Fruit fly (Drosophila melanogaster): ENCODE measurements around the gene CG4829.

The CG4829 gene

dm6 chrX:16811213-16811749 is at the start of gene CG4829 (continued):
- TF ChIP-seq Dip2 (GFP tag; IDR thresholded peaks at IDR 0.05) = peak; percentile 45; the same call in 1 of the 2 replicates
- TF ChIP-seq CG9797 (GFP tag; optimal IDR thresholded peaks at IDR 0.05) = no peak
- TF ChIP-seq fru (optimal IDR thresholded peaks at IDR 0.05) = no peak
- peak; percentile 81 for TF ChIP-seq CG7786 (GFP tag; optimal IDR thresholded peaks at IDR 0.05)
- peak; percentile 80 for TF ChIP-seq en (GFP tag; optimal IDR thresholded peaks at IDR 0.05)
- peak; percentile 48; the same call in 1 of the 2 replicates for TF ChIP-seq dimm (GFP tag; IDR thresholded peaks at IDR 0.05)
- no peak for TF ChIP-seq TFAM (GFP tag; optimal IDR thresholded peaks at IDR 0.05)
- peak; percentile 81 for TF ChIP-seq jing (GFP tag; optimal IDR thresholded peaks at IDR 0.05)
- TF ChIP-seq CG10959 (GFP tag; IDR thresholded peaks at IDR 0.05) = peak; percentile 78
- TF ChIP-seq sob (GFP tag; IDR thresholded peaks at IDR 0.05) = peak; percentile 89
- TF ChIP-seq CG10267 (tag; optimal IDR thresholded peaks at IDR 0.05) = peak; percentile 80
- TF ChIP-seq org-1 (GFP tag; optimal IDR thresholded peaks at IDR 0.05) = peak; percentile 88
- peak; percentile 58 for TF ChIP-seq Myb (GFP tag; optimal IDR thresholded peaks at IDR 0.05)
- no peak for TF ChIP-seq sc (optimal IDR thresholded peaks at IDR 0.05)
- peak; percentile 71 for TF ChIP-seq sc (GFP tag; optimal IDR thresholded peaks at IDR 0.05)
- peak; percentile 83 for TF ChIP-seq Ssrp (tag; optimal IDR thresholded peaks at IDR 0.05)
- peak; percentile 58; the same call in 1 of the 3 replicates for TF ChIP-seq CG7357 (GFP tag; IDR thresholded peaks at IDR 0.05)
- no peak for TF ChIP-seq corto (GFP tag; optimal IDR thresholded peaks at IDR 0.05)
- peak; percentile 74 for TF ChIP-seq sim (GFP tag; IDR thresholded peaks at IDR 0.05)
- TF ChIP-seq CG4424 (GFP tag; optimal IDR thresholded peaks at IDR 0.05) = peak; percentile 89
- TF ChIP-seq salm (tag; optimal IDR thresholded peaks at IDR 0.05) = peak; percentile 81
- peak; percentile 94 for TF ChIP-seq CG17359 (tag; optimal IDR thresholded peaks at IDR 0.05)
- TF ChIP-seq CG17186 (GFP tag; optimal IDR thresholded peaks at IDR 0.05) = peak; percentile 37
- TF ChIP-seq HLH3B (GFP tag; IDR thresholded peaks at IDR 0.05) = peak; percentile 93
- peak; percentile 92 for TF ChIP-seq CG7839 (tag; optimal IDR thresholded peaks at IDR 0.05)
- TF ChIP-seq Bteb2 (GFP tag; optimal IDR thresholded peaks at IDR 0.05) = peak; percentile 84
- TF ChIP-seq oc (tag; optimal IDR thresholded peaks at IDR 0.05) = peak; percentile 85
- TF ChIP-seq CG4404 (GFP tag; IDR thresholded peaks at IDR 0.05) = peak; percentile 43; the same call in 1 of the 2 replicates
- peak; percentile 88 for TF ChIP-seq Xbp1 (GFP tag; optimal IDR thresholded peaks at IDR 0.05)
- peak; percentile 69 for TF ChIP-seq CG1529 (GFP tag; optimal IDR thresholded peaks at IDR 0.05)
- no peak for TF ChIP-seq mld (GFP tag; IDR thresholded peaks at IDR 0.05; ENCODE audit: partially characterized antibody)
- TF ChIP-seq Max (GFP tag; optimal IDR thresholded peaks at IDR 0.05) = peak; percentile 79
- peak; percentile 87 for TF ChIP-seq CG10366 (GFP tag; IDR thresholded peaks at IDR 0.05)
- peak; percentile 73; the same call in 1 of the 3 replicates for TF ChIP-seq C15 (GFP tag; IDR thresholded peaks at IDR 0.05)
- TF ChIP-seq CG7271 (tag; optimal IDR thresholded peaks at IDR 0.05) = peak; percentile 20
- peak; percentile 91 for TF ChIP-seq Oli (tag; optimal IDR thresholded peaks at IDR 0.05)
- TF ChIP-seq repo (GFP tag; optimal IDR thresholded peaks at IDR 0.05) = peak; percentile 81
- TF ChIP-seq CG3163 (GFP tag; optimal IDR thresholded peaks at IDR 0.05) = peak; percentile 56
- peak; percentile 88 to 91 for TF ChIP-seq dpn (GFP tag; optimal IDR thresholded peaks at IDR 0.05)
- peak; percentile 11 for TF ChIP-seq CG8290 (GFP tag; optimal IDR thresholded peaks at IDR 0.05)
- TF ChIP-seq CG8290 (tag; optimal IDR thresholded peaks at IDR 0.05) = peak in 1 of 2 experiments; percentile 97
- TF ChIP-seq Dref (GFP tag; IDR thresholded peaks at IDR 0.05) = no peak
- no peak for TF ChIP-seq Kr (GFP tag; optimal IDR thresholded peaks at IDR 0.05)
- no peak for TF ChIP-seq Dll (GFP tag; IDR thresholded peaks at IDR 0.05; ENCODE audit: partially characterized antibody)
- TF ChIP-seq unpg (GFP tag; optimal IDR thresholded peaks at IDR 0.05) = peak; percentile 92
- TF ChIP-seq unc-4 (GFP tag; IDR thresholded peaks at IDR 0.05; ENCODE audit: partially characterized antibody) = no peak
- peak; percentile 64 for TF ChIP-seq Gsc (GFP tag; IDR thresholded peaks at IDR 0.05)
- no peak for TF ChIP-seq Trl (optimal IDR thresholded peaks at IDR 0.05)
- TF ChIP-seq Trl (GFP tag; optimal IDR thresholded peaks at IDR 0.05) = peak; percentile 87
- peak; percentile 86 for TF ChIP-seq Meics (GFP tag; optimal IDR thresholded peaks at IDR 0.05)
- TF ChIP-seq seq (GFP tag; IDR thresholded peaks at IDR 0.05) = peak; percentile 85
- TF ChIP-seq Opbp (GFP tag; IDR thresholded peaks at IDR 0.05; ENCODE audit: partially characterized antibody) = no peak

Data from whole organism, embryonic.